Worm (Caenorhabditis elegans) whole organism, mixed stage, embryonic: ENCODE data around the gene Y116A8A.2.

Source experiments
- blmp-1 ChIP-seq: fragments of 150-350 bp; optimal IDR thresholded peaks from 2 replicates; lab custom pipeline; 2014; ENCODE audit warnings: missing biosample characterization, missing genetic modification characterization
- ces-1 ChIP-seq: fragments of 150-350 bp; optimal IDR thresholded peaks from 2 replicates; lab custom pipeline; 2014; ENCODE audit warnings: missing biosample characterization, missing genetic modification reagents, missing genetic modification characterization
- flh-1 ChIP-seq: fragments of 200-800 bp; sonication (Bioruptor generic); optimal IDR thresholded peaks from 2 replicates; lab custom pipeline; 2018; ENCODE audit warnings: mild to moderate bottlenecking, missing genetic modification characterization, moderate library complexity, missing compliant biosample characterization
- hlh-1 ChIP-seq: fragments of 150-350 bp; optimal IDR thresholded peaks from 2 replicates; lab custom pipeline; 2014; ENCODE audit warnings: missing biosample characterization, missing genetic modification reagents, missing genetic modification characterization
- lsy-2 ChIP-seq: fragments of 150-350 bp; optimal IDR thresholded peaks from 2 replicates; lab custom pipeline; 2014; ENCODE audit warnings: missing biosample characterization, missing genetic modification characterization
- nhr-12 ChIP-seq: fragments of 150-350 bp; optimal IDR thresholded peaks from 2 replicates; lab custom pipeline; 2014; ENCODE audit warnings: missing biosample characterization, missing genetic modification characterization
- nhr-237 ChIP-seq: fragments of 150-350 bp; optimal IDR thresholded peaks from 2 replicates; lab custom pipeline; 2014; ENCODE audit warnings: missing biosample characterization, missing genetic modification characterization
- nhr-28 ChIP-seq: fragments of 150-350 bp; optimal IDR thresholded peaks from 2 replicates; lab custom pipeline; 2014; ENCODE audit warnings: missing biosample characterization, missing genetic modification characterization
- snpc-4 ChIP-seq: fragments of 150-350 bp; optimal IDR thresholded peaks from 2 replicates; lab custom pipeline; 2014; ENCODE audit warnings: missing biosample characterization, missing genetic modification characterization
- unc-120 ChIP-seq: sonication (generic microtip); optimal IDR thresholded peaks from 2 replicates; lab custom pipeline; 2017; ENCODE audit warnings: missing genetic modification characterization, missing compliant biosample characterization; ENCODE audit not compliant: poor library complexity, severe bottlenecking
- unc-62 ChIP-seq: fragments of 150-350 bp; optimal IDR thresholded peaks from 2 replicates; lab custom pipeline; 2014; ENCODE audit warnings: missing biosample characterization, missing genetic modification reagents, missing genetic modification characterization
- zip-8 ChIP-seq: fragments of 150-350 bp; optimal IDR thresholded peaks from 2 replicates; lab custom pipeline; 2014; ENCODE audit warnings: missing biosample characterization, missing genetic modification characterization
- ztf-11 ChIP-seq: fragments of 150-350 bp; optimal IDR thresholded peaks from 2 replicates; lab custom pipeline; 2014; ENCODE audit warnings: missing biosample characterization, missing genetic modification characterization

- TF ChIP-seq nhr-237 (tag; lab: Kevin White, UChicago) (no peak), lsy-2 (no peak), nhr-28 (tag; lab: Kevin White, UChicago) (no peak), flh-1 (no peak), zip-8 (peak; percentile 99), blmp-1 (tag; lab: Kevin White, UChicago) (no peak), ces-1 (GFP tag; lab: Kevin White, UChicago) (no peak), unc-62 (GFP tag; lab: Kevin White, UChicago) (no peak), hlh-1 (tag; lab: Kevin White, UChicago) (no peak), unc-120 (tag; lab: Kevin White, UChicago) (no peak), snpc-4 (no peak), ztf-11 (tag; lab: Kevin White, UChicago) (no peak), nhr-12 (no peak)
Observed at ce11 chrIV:16776915-16777314, 36.8 kb downstream of the Y116A8A.2 start.
